Fruit fly (Drosophila melanogaster) whole organism, prepupa: Measurements from ENCODE around the gene Sc2.
A peak's percentile ranks its signal among the peaks of the same experiment; 100 is the strongest.

Source experiments
- CG15336 ChIP-seq: fragments of 200-800 bp; sonication (Bioruptor generic); IDR thresholded peaks from 2 replicates; pipeline ENCODE4 v1.3.6; 2022; ENCODE audit warnings: missing biosample characterization, missing genetic modification characterization
- CG1621 ChIP-seq: fragments of 200-800 bp; sonication (Bioruptor generic); optimal IDR thresholded peaks from 3 replicates; lab custom pipeline; 2018; ENCODE audit warnings: missing biosample characterization, mild to moderate bottlenecking, missing genetic modification characterization
- CG8119 ChIP-seq: fragments of 200-800 bp; sonication (Bioruptor generic); IDR thresholded peaks from 3 replicates; pipeline ENCODE4 v1.3.6; 2022; ENCODE audit warnings: missing biosample characterization, missing genetic modification characterization
- Eip78C ChIP-seq: fragments of 200-800 bp; sonication (Bioruptor generic); peaks from one replicate; lab custom pipeline; 2016; ENCODE audit warnings: missing biosample characterization, missing genetic modification characterization
- Met ChIP-seq: fragments of 200-800 bp; sonication (Bioruptor generic); optimal IDR thresholded peaks from 3 replicates; lab custom pipeline; 2016; ENCODE audit warnings: missing biosample characterization, missing genetic modification characterization
- achi ChIP-seq: fragments of 200-800 bp; sonication (Bioruptor generic); optimal IDR thresholded peaks from 3 replicates; lab custom pipeline; 2016; ENCODE audit warnings: missing biosample characterization, missing genetic modification characterization
- fd85E ChIP-seq: fragments of 200-800 bp; sonication (Bioruptor generic); optimal IDR thresholded peaks from 3 replicates; lab custom pipeline; 2016; ENCODE audit warnings: missing biosample characterization, missing genetic modification characterization
- vri ChIP-seq: fragments of 200-800 bp; sonication (Bioruptor generic); optimal IDR thresholded peaks from 3 replicates; lab custom pipeline; 2016; ENCODE audit warnings: missing biosample characterization, mild to moderate bottlenecking, missing genetic modification characterization

Gene Sc2

dm6 chr3L:3952468-3952867, 49.2 kb downstream of the Sc2 start, which contains the start of gene CG14984 (continued):
- peak; percentile 16 for TF ChIP-seq fd85E
- peak; percentile 81 for TF ChIP-seq CG8119 (GFP tag; lab: Robert Waterston, UW)
- peak; percentile 79 for TF ChIP-seq Met (GFP tag; lab: Kevin White, UChicago)
- TF ChIP-seq Eip78C = peak; percentile 96
- TF ChIP-seq CG1621 (tag; lab: Kevin White, UChicago) = peak; percentile 42
- peak; percentile 59 for TF ChIP-seq vri (GFP tag; lab: Kevin White, UChicago)
- peak; percentile 75 for TF ChIP-seq CG15336
- peak; percentile 79 for TF ChIP-seq achi
